Fruit fly (Drosophila melanogaster) whole organism, embryonic: ENCODE results near the gene Jhbp2.

Experiments
- CG13123 ChIP-seq: fragments of 200-800 bp; sonication (Bioruptor generic); optimal IDR thresholded peaks from 2 replicates; lab custom pipeline; 2016; ENCODE audit warnings: missing biosample characterization, missing genetic modification characterization
- CG16779 ChIP-seq: fragments of 200-800 bp; sonication (Bioruptor generic); IDR thresholded peaks from 2 replicates; pipeline ENCODE4 v1.3.6; 2022; ENCODE audit warnings: missing biosample characterization, missing genetic modification characterization
- CG1832 ChIP-seq: fragments of 200-800 bp; sonication (Bioruptor generic); optimal IDR thresholded peaks from 2 replicates; lab custom pipeline; 2017; ENCODE audit warnings: missing biosample characterization, mild to moderate bottlenecking, missing genetic modification characterization, inconsistent platforms
- CG18476 ChIP-seq: fragments of 200-800 bp; sonication (Bioruptor generic); optimal IDR thresholded peaks from 2 replicates; lab custom pipeline; 2016; ENCODE audit warnings: missing biosample characterization, mild to moderate bottlenecking, missing genetic modification characterization
- CG30403 ChIP-seq: fragments of 200-800 bp; sonication (Bioruptor generic); optimal IDR thresholded peaks from 3 replicates; lab custom pipeline; 2016; ENCODE audit warnings: missing biosample characterization, missing genetic modification characterization
- CG4282 ChIP-seq: fragments of 200-800 bp; sonication (Bioruptor generic); optimal IDR thresholded peaks from 2 replicates; lab custom pipeline; 2016; ENCODE audit warnings: missing biosample characterization, missing genetic modification characterization
- CG4617 ChIP-seq: fragments of 200-800 bp; sonication (Bioruptor generic); optimal IDR thresholded peaks from 3 replicates; lab custom pipeline; 2016; ENCODE audit warnings: missing biosample characterization, missing genetic modification characterization, borderline replicate concordance
- CG6175 ChIP-seq: fragments of 200-800 bp; sonication (Bioruptor generic); IDR thresholded peaks from 3 replicates; pipeline ENCODE4 v1.3.6; 2022; ENCODE audit warnings: missing biosample characterization, missing genetic modification characterization
- CG6254 ChIP-seq: fragments of 200-800 bp; sonication (Bioruptor generic); optimal IDR thresholded peaks from 3 replicates; lab custom pipeline; 2017; ENCODE audit warnings: mild to moderate bottlenecking, missing biosample characterization, missing genetic modification reagents, missing genetic modification characterization
- CG6272 ChIP-seq: fragments of 200-800 bp; sonication (Bioruptor generic); IDR thresholded peaks from 2 replicates; pipeline ENCODE4 v1.3.6; 2022; ENCODE audit warnings: missing biosample characterization, missing genetic modification characterization
- CG8478 ChIP-seq: fragments of >200 bp; optimal IDR thresholded peaks from 2 replicates; lab custom pipeline; 2018
- CG8765 ChIP-seq: fragments of 200-800 bp; sonication (Bioruptor generic); IDR thresholded peaks from 2 replicates; pipeline ENCODE4 v1.3.6; 2022; ENCODE audit warnings: missing biosample characterization, missing genetic modification characterization
- CG8924 ChIP-seq: fragments of 200-800 bp; optimal IDR thresholded peaks from 3 replicates; lab custom pipeline; 2019; ENCODE audit warnings: missing biosample characterization, mild to moderate bottlenecking, missing genetic modification characterization, moderate library complexity
- CG8944 ChIP-seq: fragments of 200-800 bp; sonication (Bioruptor generic); optimal IDR thresholded peaks from 3 replicates; lab custom pipeline; 2016; ENCODE audit warnings: missing biosample characterization, missing genetic modification characterization
- CG9727 ChIP-seq: fragments of 200-800 bp; sonication (Bioruptor generic); optimal IDR thresholded peaks from 3 replicates; lab custom pipeline; 2017; ENCODE audit warnings: missing biosample characterization, mild to moderate bottlenecking, missing genetic modification characterization
- Dad ChIP-seq: fragments of 200-800 bp; sonication (Bioruptor generic); optimal IDR thresholded peaks from 3 replicates; lab custom pipeline; 2016; ENCODE audit warnings: missing biosample characterization, missing genetic modification characterization
- Dip3 ChIP-seq: fragments of 200-800 bp; sonication (Bioruptor generic); optimal IDR thresholded peaks from 3 replicates; lab custom pipeline; 2016; ENCODE audit warnings: missing biosample characterization, missing genetic modification characterization
- Drgx ChIP-seq: fragments of 200-800 bp; sonication (Bioruptor generic); IDR thresholded peaks from 2 replicates; pipeline ENCODE4 v1.3.6; 2022; ENCODE audit warnings: missing biosample characterization, missing genetic modification characterization
- Ets97D ChIP-seq: fragments of 200-800 bp; sonication (Bioruptor generic); optimal IDR thresholded peaks from 3 replicates; lab custom pipeline; 2016; ENCODE audit warnings: missing biosample characterization, missing genetic modification characterization
- Fer3 ChIP-seq: fragments of 200-800 bp; sonication (Bioruptor generic); optimal IDR thresholded peaks from 2 replicates; lab custom pipeline; 2018; ENCODE audit warnings: missing biosample characterization, mild to moderate bottlenecking, missing genetic modification characterization, moderate library complexity
- H2.0 ChIP-seq: fragments of 200-800 bp; sonication (Bioruptor generic); IDR thresholded peaks from 2 replicates; pipeline ENCODE4 v1.3.6; 2022; ENCODE audit warnings: missing biosample characterization, missing genetic modification characterization
- HLH4C ChIP-seq: fragments of 200-800 bp; sonication (Bioruptor generic); IDR thresholded peaks from 3 replicates; pipeline ENCODE4 v1.3.6; 2022; ENCODE audit warnings: missing biosample characterization, missing genetic modification characterization; ENCODE audit not compliant: partially characterized antibody
- Hey ChIP-seq: fragments of 200-800 bp; sonication (Bioruptor generic); optimal IDR thresholded peaks from 3 replicates; lab custom pipeline; 2018; ENCODE audit warnings: missing biosample characterization, mild to moderate bottlenecking, missing genetic modification characterization
- Hmr ChIP-seq: fragments of 200-800 bp; sonication (Bioruptor generic); optimal IDR thresholded peaks from 3 replicates; lab custom pipeline; 2017; ENCODE audit warnings: mild to moderate bottlenecking, missing biosample characterization, missing genetic modification reagents, missing genetic modification characterization
- Hr78 ChIP-seq, 2 experiments: fragments of 200-800 bp in 1 of 2; fragments of >200 bp in 1 of 2; sonication (Bioruptor generic) in 1 of 2; optimal IDR thresholded peaks; 2 replicates each; lab custom pipeline; 2017 to 2019; ENCODE audit warnings: missing biosample characterization in 2 of 2, missing genetic modification characterization in 2 of 2, mild to moderate bottlenecking in 1 of 2, moderate library complexity in 1 of 2
- Neu2 ChIP-seq: fragments of 200-800 bp; sonication (Bioruptor generic); optimal IDR thresholded peaks from 3 replicates; lab custom pipeline; 2016; ENCODE audit warnings: missing biosample characterization, missing genetic modification characterization, borderline replicate concordance
- Oaz ChIP-seq: fragments of 200-800 bp; sonication (Bioruptor generic); IDR thresholded peaks from 2 replicates; pipeline ENCODE4 v1.3.6; 2022; ENCODE audit warnings: missing biosample characterization, missing genetic modification characterization
- Sox100B ChIP-seq: fragments of 200-800 bp; sonication (Bioruptor generic); optimal IDR thresholded peaks from 3 replicates; lab custom pipeline; 2018; ENCODE audit warnings: missing biosample characterization, mild to moderate bottlenecking, missing genetic modification characterization
- Sry-δ ChIP-seq: fragments of 200-800 bp; sonication (Bioruptor generic); optimal IDR thresholded peaks from 2 replicates; lab custom pipeline; 2016; ENCODE audit warnings: missing biosample characterization, missing genetic modification characterization
- TFAM ChIP-seq: fragments of 200-800 bp; sonication (Bioruptor generic); optimal IDR thresholded peaks from 2 replicates; lab custom pipeline; 2017; ENCODE audit warnings: missing biosample characterization, missing genetic modification characterization, inconsistent platforms
- Xrp1 ChIP-seq: fragments of 200-800 bp; sonication (Bioruptor generic); IDR thresholded peaks from 2 replicates; pipeline ENCODE4 v1.3.6; 2022; ENCODE audit warnings: missing biosample characterization, missing genetic modification characterization
- ase ChIP-seq: fragments of 200-800 bp; sonication (Bioruptor generic); IDR thresholded peaks from 3 replicates; pipeline ENCODE4 v1.3.6; 2022; ENCODE audit warnings: missing biosample characterization, missing genetic modification characterization
- br ChIP-seq: fragments of >200 bp; optimal IDR thresholded peaks from 2 replicates; lab custom pipeline; 2017
- chinmo ChIP-seq: fragments of 200-800 bp; sonication (Bioruptor generic); IDR thresholded peaks from 4 replicates; pipeline ENCODE4 v1.3.6; 2022; ENCODE audit warnings: missing biosample characterization, missing genetic modification characterization; ENCODE audit not compliant: partially characterized antibody
- croc ChIP-seq: fragments of 200-800 bp; sonication (Bioruptor generic); conservative IDR thresholded peaks from 3 replicates; pipeline ENCODE4 v1.3.6; 2022; ENCODE audit warnings: missing biosample characterization, missing genetic modification characterization
- emc ChIP-seq: fragments of 200-800 bp; sonication (Bioruptor generic); optimal IDR thresholded peaks from 2 replicates; lab custom pipeline; 2016; ENCODE audit warnings: missing biosample characterization, missing genetic modification characterization
- ewg ChIP-seq: fragments of 200-800 bp; sonication (Bioruptor generic); optimal IDR thresholded peaks from 3 replicates; lab custom pipeline; 2017; ENCODE audit warnings: mild to moderate bottlenecking, missing biosample characterization, missing genetic modification reagents, missing genetic modification characterization
- grau ChIP-seq: fragments of 200-800 bp; optimal IDR thresholded peaks from 3 replicates; lab custom pipeline; 2019; ENCODE audit warnings: missing biosample characterization, mild to moderate bottlenecking, missing genetic modification characterization, moderate library complexity
- lbe ChIP-seq: fragments of 200-800 bp; sonication (Bioruptor generic); optimal IDR thresholded peaks from 2 replicates; lab custom pipeline; 2016; ENCODE audit warnings: missing biosample characterization, mild to moderate bottlenecking, missing genetic modification characterization
- lola ChIP-seq, 3 experiments: fragments of >200 bp in 2 of 3; fragments of 200-800 bp in 1 of 3; sonication (Bioruptor generic) in 1 of 3; optimal IDR thresholded peaks; 2 replicates each; lab custom pipeline; 2017 to 2019; ENCODE audit warnings: missing biosample characterization in 3 of 3, missing genetic modification characterization in 3 of 3, mild to moderate bottlenecking in 1 of 3, moderate library complexity in 1 of 3
- nmo ChIP-seq: fragments of 200-800 bp; sonication (Bioruptor generic); optimal IDR thresholded peaks from 2 replicates; lab custom pipeline; 2018; ENCODE audit warnings: missing biosample characterization, mild to moderate bottlenecking, missing genetic modification characterization, moderate library complexity
- pan ChIP-seq, 4 experiments: fragments of >200 bp in 3 of 4; fragments of 200-800 bp in 1 of 4; sonication (Bioruptor generic) in 1 of 4; optimal IDR thresholded peaks in 3 of 4; IDR thresholded peaks in 1 of 4; 2 replicates each; pipeline versions ENCODE4 v1.3.6 to Lab custom; 2017 to 2022; ENCODE audit warnings: missing biosample characterization in 2 of 4, missing genetic modification characterization in 2 of 4, mixed read lengths in 1 of 4
- pfk ChIP-seq: fragments of 200-800 bp; sonication (Bioruptor generic); optimal IDR thresholded peaks from 2 replicates; lab custom pipeline; 2018; ENCODE audit warnings: missing biosample characterization, mild to moderate bottlenecking, missing genetic modification characterization, moderate library complexity
- phol ChIP-seq: fragments of 200-800 bp; sonication (Bioruptor generic); optimal IDR thresholded peaks from 3 replicates; lab custom pipeline; 2018; ENCODE audit warnings: missing biosample characterization, mild to moderate bottlenecking, missing genetic modification characterization, moderate library complexity
- pum ChIP-seq: fragments of 200-800 bp; sonication (Bioruptor generic); optimal IDR thresholded peaks from 2 replicates; lab custom pipeline; 2016; ENCODE audit warnings: missing biosample characterization, missing genetic modification characterization
- pzg ChIP-seq: fragments of 200-800 bp; sonication (Bioruptor generic); optimal IDR thresholded peaks from 3 replicates; lab custom pipeline; 2018; ENCODE audit warnings: missing biosample characterization, mild to moderate bottlenecking, missing genetic modification characterization, moderate library complexity
- rib ChIP-seq: fragments of 200-800 bp; sonication (Bioruptor generic); IDR thresholded peaks from 2 replicates; pipeline ENCODE4 v1.3.6; 2022; ENCODE audit warnings: missing biosample characterization, missing genetic modification characterization
- sens-2 ChIP-seq: fragments of 200-800 bp; sonication (Bioruptor generic); IDR thresholded peaks from 2 replicates; pipeline ENCODE4 v1.3.6; 2022; ENCODE audit warnings: missing biosample characterization, missing genetic modification characterization
- tio ChIP-seq: fragments of 200-800 bp; sonication (Bioruptor generic); optimal IDR thresholded peaks from 2 replicates; lab custom pipeline; 2017; ENCODE audit warnings: missing biosample characterization, missing genetic modification characterization, inconsistent platforms
- tx ChIP-seq: fragments of 200-800 bp; sonication (Bioruptor generic); optimal IDR thresholded peaks from 2 replicates; lab custom pipeline; 2016; ENCODE audit warnings: missing biosample characterization, missing genetic modification characterization

The Jhbp2 gene

DNA sequence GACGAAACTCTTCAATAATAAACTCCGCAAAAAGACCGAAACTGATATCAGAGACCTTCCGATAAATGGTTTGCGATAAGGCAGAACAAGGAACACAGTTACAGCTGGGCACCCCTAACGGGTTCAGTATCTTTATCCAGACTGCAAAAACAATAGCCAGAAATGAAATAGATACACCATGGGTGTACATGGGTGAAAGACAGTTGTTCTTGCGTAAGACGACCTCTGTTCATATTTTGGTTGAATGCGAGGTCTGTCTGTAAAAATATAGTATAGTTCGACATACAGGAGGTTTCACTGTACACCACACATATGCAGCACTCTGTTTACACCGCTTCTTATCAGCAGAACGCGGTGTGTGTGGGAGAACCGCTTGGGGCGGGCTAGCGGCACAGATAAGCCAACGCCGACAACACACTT, 49.0 kb downstream of the Jhbp2 start (continued):
- TF ChIP-seq Drgx = 0 out of 2 replicates have a peak, but pooled peaks have one; percentile 24
- peak; percentile 68 for TF ChIP-seq Xrp1 (GFP tag; lab: Robert Waterston, UW)
- peak; percentile 37; the same call in 1 of the 2 replicates for TF ChIP-seq Oaz (GFP tag; lab: Robert Waterston, UW)
- peak; percentile 54 for TF ChIP-seq CG8944
- TF ChIP-seq emc (GFP tag; lab: Kevin White, UChicago) = no peak
- no peak for TF ChIP-seq CG6272 (GFP tag; lab: Robert Waterston, UW)
- TF ChIP-seq Hmr (GFP tag; lab: Kevin White, UChicago) = peak; percentile 78
- TF ChIP-seq Hr78 (GFP tag; optimal IDR thresholded peaks at IDR 0.05; lab: Kevin White, UChicago) = peak in 1 of 2 experiments; percentile 80
- TF ChIP-seq CG6175 = 0 out of 3 replicates have a peak, but pooled peaks have one; percentile 37
- TF ChIP-seq CG6254 (GFP tag; lab: Kevin White, UChicago) = peak; percentile 24
- TF ChIP-seq ase = peak; percentile 68; the same call in 1 of the 3 replicates
- TF ChIP-seq croc (GFP tag; lab: Robert Waterston, UW) = no peak; the same call in 2 of the 3 replicates
- no peak for TF ChIP-seq CG4617 (GFP tag; lab: Kevin White, UChicago)
- peak; percentile 58 for TF ChIP-seq pum
- no peak for TF ChIP-seq Ets97D (GFP tag; lab: Kevin White, UChicago)
- TF ChIP-seq CG1832 = no peak
- peak in 1 of 3 experiments; percentile 24 for TF ChIP-seq lola (GFP tag; optimal IDR thresholded peaks at IDR 0.05; lab: Kevin White, UChicago)
- no peak for TF ChIP-seq CG4282
- TF ChIP-seq CG9727 (GFP tag; lab: Kevin White, UChicago) = peak; percentile 61
- TF ChIP-seq HLH4C = no peak
- peak; percentile 48 for TF ChIP-seq phol
- no peak for TF ChIP-seq TFAM (GFP tag; lab: Kevin White, UChicago)
- peak; percentile 12 for TF ChIP-seq tio (GFP tag; lab: Kevin White, UChicago)
- peak; percentile 7 for TF ChIP-seq pzg
- TF ChIP-seq br = no peak
- TF ChIP-seq CG18476 (GFP tag; lab: Kevin White, UChicago) = peak; percentile 15
- TF ChIP-seq lbe (GFP tag; lab: Kevin White, UChicago) = peak; percentile 71
- TF ChIP-seq Dad = peak; percentile 42
- TF ChIP-seq ewg (GFP tag; lab: Kevin White, UChicago) = no peak
- peak; percentile 51 for TF ChIP-seq Hey (tag; lab: Kevin White, UChicago)
- TF ChIP-seq CG30403 = peak; percentile 58
- peak; percentile 57 for TF ChIP-seq nmo (GFP tag; lab: Kevin White, UChicago)
- peak; percentile 67 for TF ChIP-seq H2.0
- TF ChIP-seq CG13123 = peak; percentile 20
- TF ChIP-seq CG16779 = peak; percentile 11; the same call in 1 of the 2 replicates
- peak; percentile 3 for TF ChIP-seq Sox100B (GFP tag; lab: Kevin White, UChicago)
- no peak for TF ChIP-seq CG8478 (lab: Kevin White, UChicago)
- 0 out of 4 replicates have a peak, but pooled peaks have one; percentile 64 for TF ChIP-seq chinmo
- TF ChIP-seq pan (optimal IDR thresholded peaks at IDR 0.05; lab: Kevin White, UChicago) = no peak
- peak in 1 of 2 experiments; percentile 67 for TF ChIP-seq pan (GFP tag; optimal IDR thresholded peaks at IDR 0.05 in 1 of 2, IDR thresholded peaks at IDR 0.05 in 1 of 2)
- TF ChIP-seq rib = no peak
- TF ChIP-seq grau (tag; lab: Kevin White, UChicago) = peak; percentile 99
- peak; percentile 47 for TF ChIP-seq tx (GFP tag; lab: Kevin White, UChicago)
- peak; percentile 54 for TF ChIP-seq CG8924 (tag; lab: Kevin White, UChicago)
- TF ChIP-seq Neu2 (GFP tag; lab: Kevin White, UChicago) = peak; percentile 14
- TF ChIP-seq CG8765 = peak; percentile 42; the same call in 1 of the 2 replicates
- peak; percentile 65 for TF ChIP-seq Dip3 (GFP tag; lab: Kevin White, UChicago)
- TF ChIP-seq sens-2 (GFP tag; lab: Robert Waterston, UW) = no peak
- TF ChIP-seq Sry-δ = peak; percentile 34
- no peak for TF ChIP-seq pfk (GFP tag; lab: Kevin White, UChicago)
- TF ChIP-seq Fer3 = peak; percentile 73
